Worm (Caenorhabditis elegans) whole organism, L1 larva: ENCODE data around the gene athp-1.

Source experiments
- F16B12.6 ChIP-seq: fragments of 150-350 bp; optimal IDR thresholded peaks from 2 replicates; lab custom pipeline; 2014; ENCODE audit warnings: missing biosample characterization, missing genetic modification characterization
- ama-1 ChIP-seq: fragments of 150-350 bp; optimal IDR thresholded peaks from 2 replicates; lab custom pipeline; 2014
- blmp-1 ChIP-seq: fragments of 150-350 bp; optimal IDR thresholded peaks from 2 replicates; lab custom pipeline; 2014; ENCODE audit warnings: missing biosample characterization, missing genetic modification characterization
- ceh-63 ChIP-seq: fragments of 200-800 bp; sonication (Bioruptor generic); optimal IDR thresholded peaks from 2 replicates; lab custom pipeline; 2018; ENCODE audit warnings: mild to moderate bottlenecking, missing genetic modification characterization, missing compliant biosample characterization
- ceh-82 ChIP-seq, 3 experiments: fragments of 150-350 bp in 1 of 3; sonication (generic microtip) in 2 of 3; optimal IDR thresholded peaks; 2 replicates each; lab custom pipeline; 2014 to 2017; ENCODE audit warnings: missing biosample characterization in 3 of 3, missing genetic modification characterization in 3 of 3
- ceh-90 ChIP-seq: sonication (generic microtip); optimal IDR thresholded peaks from 2 replicates; lab custom pipeline; 2016; ENCODE audit warnings: missing genetic modification characterization, missing compliant biosample characterization
- dsc-1 ChIP-seq: sonication (generic microtip); optimal IDR thresholded peaks from 2 replicates; lab custom pipeline; 2016; ENCODE audit warnings: mild to moderate bottlenecking, missing genetic modification characterization, missing compliant biosample characterization
- efl-1 ChIP-seq, 4 experiments: fragments of 150-350 bp; optimal IDR thresholded peaks in 3 of 4; peaks in 1 of 4; 1 replicate in 1 of 4; 2 replicates in 3 of 4; lab custom pipeline; 2014; ENCODE audit warnings: missing biosample characterization in 2 of 4, missing genetic modification characterization in 2 of 4, missing genetic modification reagents in 2 of 4
- ets-5 ChIP-seq: fragments of 200-800 bp; sonication (Bioruptor generic); IDR thresholded peaks from 2 replicates; pipeline ENCODE4 v1.3.6; 2022; ENCODE audit warnings: missing genetic modification characterization, missing compliant biosample characterization
- fkh-4 ChIP-seq: sonication (generic microtip); optimal IDR thresholded peaks from 2 replicates; lab custom pipeline; 2016; ENCODE audit warnings: missing compliant biosample characterization, missing genetic modification characterization, borderline replicate concordance
- fkh-8 ChIP-seq: sonication (generic microtip); optimal IDR thresholded peaks from 2 replicates; lab custom pipeline; 2016; ENCODE audit warnings: mild to moderate bottlenecking, missing genetic modification characterization, missing compliant biosample characterization
- fos-1 ChIP-seq: fragments of 150-350 bp; optimal IDR thresholded peaks from 2 replicates; lab custom pipeline; 2014; ENCODE audit warnings: missing biosample characterization, missing genetic modification characterization
- hlh-17 ChIP-seq: fragments of 200-800 bp; sonication (Bioruptor generic); optimal IDR thresholded peaks from 2 replicates; lab custom pipeline; 2018; ENCODE audit warnings: missing genetic modification characterization, mild to moderate bottlenecking, missing compliant biosample characterization, moderate library complexity, borderline replicate concordance
- hlh-4 ChIP-seq: sonication (generic microtip); optimal IDR thresholded peaks from 2 replicates; lab custom pipeline; 2016; ENCODE audit warnings: mild to moderate bottlenecking, missing genetic modification characterization, missing compliant biosample characterization
- hpl-2 ChIP-seq: fragments of 150-350 bp; optimal IDR thresholded peaks from 2 replicates; lab custom pipeline; 2014; ENCODE audit warnings: missing biosample characterization, missing genetic modification reagents, missing genetic modification characterization
- isw-1 ChIP-seq: fragments of 200-800 bp; sonication (Bioruptor generic); IDR thresholded peaks from 2 replicates; pipeline ENCODE4 v1.3.6; 2022; ENCODE audit warnings: missing genetic modification characterization, missing compliant biosample characterization
- lin-13 ChIP-seq: fragments of 150-350 bp; optimal IDR thresholded peaks from 2 replicates; lab custom pipeline; 2014; ENCODE audit warnings: missing biosample characterization, missing genetic modification reagents, missing genetic modification characterization
- lin-14 ChIP-seq: fragments of 200-800 bp; sonication (Bioruptor generic); optimal IDR thresholded peaks from 2 replicates; lab custom pipeline; 2018; ENCODE audit warnings: mild to moderate bottlenecking, missing genetic modification characterization, moderate library complexity, missing compliant biosample characterization
- lin-35 ChIP-seq, 2 experiments: fragments of 150-350 bp; optimal IDR thresholded peaks; 2 replicates each; lab custom pipeline; 2014; ENCODE audit warnings: missing biosample characterization in 2 of 2, missing genetic modification characterization in 2 of 2, missing genetic modification reagents in 2 of 2
- lin-39 ChIP-seq: fragments of 150-350 bp; optimal IDR thresholded peaks from 2 replicates; lab custom pipeline; 2014; ENCODE audit warnings: missing biosample characterization, missing genetic modification reagents, missing genetic modification characterization
- lir-3 ChIP-seq: sonication (generic microtip); optimal IDR thresholded peaks from 2 replicates; lab custom pipeline; 2016; ENCODE audit warnings: mild to moderate bottlenecking, missing genetic modification characterization, moderate library complexity, missing compliant biosample characterization; ENCODE audit not compliant: poor library complexity
- mdl-1 ChIP-seq, 2 experiments: fragments of 150-350 bp; optimal IDR thresholded peaks; 2 replicates each; lab custom pipeline; 2014 to 2017; ENCODE audit warnings: missing biosample characterization in 2 of 2, missing genetic modification characterization in 2 of 2, inconsistent platforms in 1 of 2
- nhr-12 ChIP-seq: sonication (generic microtip); optimal IDR thresholded peaks from 2 replicates; lab custom pipeline; 2017; ENCODE audit warnings: missing biosample characterization, missing genetic modification characterization
- nhr-237 ChIP-seq: fragments of 150-350 bp; optimal IDR thresholded peaks from 2 replicates; lab custom pipeline; 2014; ENCODE audit warnings: missing biosample characterization, missing genetic modification characterization
- nhr-47 ChIP-seq: sonication (generic microtip); optimal IDR thresholded peaks from 2 replicates; lab custom pipeline; 2016; ENCODE audit warnings: mild to moderate bottlenecking, missing genetic modification characterization, moderate library complexity, missing compliant biosample characterization
- nhr-71 ChIP-seq: sonication (generic microtip); optimal IDR thresholded peaks from 2 replicates; lab custom pipeline; 2016; ENCODE audit warnings: mild to moderate bottlenecking, missing genetic modification characterization, moderate library complexity, missing compliant biosample characterization
- nhr-76 ChIP-seq: sonication (generic microtip); optimal IDR thresholded peaks from 2 replicates; lab custom pipeline; 2017; ENCODE audit warnings: missing biosample characterization, missing genetic modification characterization
- nhr-77 ChIP-seq: fragments of 150-350 bp; optimal IDR thresholded peaks from 2 replicates; lab custom pipeline; 2014; ENCODE audit warnings: missing biosample characterization, missing genetic modification characterization
- nhr-85 ChIP-seq: sonication (generic microtip); peaks from one replicate; lab custom pipeline; 2016; ENCODE audit warnings: missing genetic modification characterization, inconsistent platforms, missing compliant biosample characterization
- nhr-90 ChIP-seq: sonication (generic microtip); optimal IDR thresholded peaks from 2 replicates; lab custom pipeline; 2016; ENCODE audit warnings: mild to moderate bottlenecking, missing genetic modification characterization, missing compliant biosample characterization; ENCODE audit not compliant: poor library complexity
- pag-3 ChIP-seq: sonication (generic microtip); optimal IDR thresholded peaks from 2 replicates; lab custom pipeline; 2017; ENCODE audit warnings: missing genetic modification characterization, mild to moderate bottlenecking, missing compliant biosample characterization, antibody characterized with exemption, borderline replicate concordance; ENCODE audit not compliant: insufficient read depth
- pax-3 ChIP-seq: fragments of 200-800 bp; sonication (Bioruptor generic); optimal IDR thresholded peaks from 2 replicates; lab custom pipeline; 2018; ENCODE audit warnings: mild to moderate bottlenecking, missing genetic modification characterization, moderate library complexity, missing compliant biosample characterization
- pqm-1 ChIP-seq: sonication (generic microtip); optimal IDR thresholded peaks from 3 replicates; lab custom pipeline; 2017; ENCODE audit warnings: missing biosample characterization, missing genetic modification characterization
- rnt-1 ChIP-seq: sonication (generic microtip); optimal IDR thresholded peaks from 2 replicates; lab custom pipeline; 2016; ENCODE audit warnings: mild to moderate bottlenecking, missing genetic modification characterization, moderate library complexity, missing compliant biosample characterization
- snpc-4 ChIP-seq: fragments of 150-350 bp; optimal IDR thresholded peaks from 2 replicates; lab custom pipeline; 2014; ENCODE audit warnings: missing biosample characterization, missing genetic modification characterization
- snu-23 ChIP-seq: sonication (generic microtip); optimal IDR thresholded peaks from 2 replicates; lab custom pipeline; 2016; ENCODE audit warnings: missing genetic modification characterization, missing compliant biosample characterization
- swsn-7 ChIP-seq: sonication (generic microtip); optimal IDR thresholded peaks from 2 replicates; lab custom pipeline; 2016; ENCODE audit warnings: missing genetic modification characterization, missing compliant biosample characterization
- tbx-2 ChIP-seq: sonication (generic microtip); optimal IDR thresholded peaks from 2 replicates; lab custom pipeline; 2016; ENCODE audit warnings: missing genetic modification characterization, missing compliant biosample characterization
- tlp-1 ChIP-seq: fragments of 150-350 bp; optimal IDR thresholded peaks from 2 replicates; lab custom pipeline; 2014; ENCODE audit warnings: missing biosample characterization, missing genetic modification characterization
- unc-130 ChIP-seq: fragments of 150-350 bp; optimal IDR thresholded peaks from 2 replicates; lab custom pipeline; 2017; ENCODE audit warnings: missing biosample characterization, missing genetic modification characterization, inconsistent platforms
- unc-30 ChIP-seq: sonication (generic microtip); optimal IDR thresholded peaks from 2 replicates; lab custom pipeline; 2017; ENCODE audit warnings: missing biosample characterization, missing genetic modification characterization
- unc-62 ChIP-seq: fragments of 150-350 bp; optimal IDR thresholded peaks from 2 replicates; lab custom pipeline; 2014; ENCODE audit warnings: missing biosample characterization, missing genetic modification reagents, missing genetic modification characterization
- unc-98 ChIP-seq: fragments of 200-800 bp; sonication (Bioruptor generic); IDR thresholded peaks from 2 replicates; pipeline ENCODE4 v1.3.6; 2022; ENCODE audit warnings: missing genetic modification characterization, missing compliant biosample characterization
- xbp-1 ChIP-seq: sonication (generic microtip); optimal IDR thresholded peaks from 2 replicates; lab custom pipeline; 2016; ENCODE audit warnings: missing genetic modification characterization, missing compliant biosample characterization
- zag-1 ChIP-seq: fragments of 150-350 bp; optimal IDR thresholded peaks from 2 replicates; lab custom pipeline; 2014; ENCODE audit warnings: missing biosample characterization, missing genetic modification characterization
- zip-4 ChIP-seq: fragments of 200-800 bp; sonication (Bioruptor generic); optimal IDR thresholded peaks from 2 replicates; lab custom pipeline; 2018; ENCODE audit warnings: mild to moderate bottlenecking, missing genetic modification characterization, moderate library complexity, missing compliant biosample characterization
- ztf-4 ChIP-seq: fragments of 150-350 bp; optimal IDR thresholded peaks from 2 replicates; lab custom pipeline; 2014; ENCODE audit warnings: missing biosample characterization, missing genetic modification characterization

The athp-1 gene

ce11 chrIII:10881462-10881861 lies at the start of gene athp-1:
TSS of gene athp-1 (plus strand) at chrIII:10881766.
- TF ChIP-seq efl-1 (optimal IDR thresholded peaks at IDR 0.05; lab: Kevin White, UChicago) (no peak), efl-1 (GFP tag; optimal IDR thresholded peaks at IDR 0.05 in 1 of 2; lab: Kevin White, UChicago) (no peak), nhr-237 (tag; lab: Kevin White, UChicago) (no peak), ama-1 (no peak), snpc-4 (tag; lab: Kevin White, UChicago) (no peak), nhr-47 (tag; lab: Kevin White, UChicago) (no peak), nhr-76 (tag; lab: Kevin White, UChicago) (no peak), ztf-4 (tag; lab: Kevin White, UChicago) (no peak), pqm-1 (tag; lab: Kevin White, UChicago) (no peak)

- no peak for TF ChIP-seq nhr-85 (tag; lab: Kevin White, UChicago)
- no peak for TF ChIP-seq hlh-4 (tag; lab: Kevin White, UChicago)
- no peak for TF ChIP-seq zag-1
- no peak for TF ChIP-seq hlh-17 (GFP tag; lab: Kevin White, UChicago)
- TF ChIP-seq lin-13 (GFP tag; lab: Kevin White, UChicago): no peak
- no peak for TF ChIP-seq tlp-1 (tag; lab: Kevin White, UChicago)
- TF ChIP-seq F16B12.6 (tag; lab: Kevin White, UChicago): no peak
- no peak for TF ChIP-seq snpc-4 (tag; lab: Kevin White, UChicago)
- TF ChIP-seq dsc-1 (tag; lab: Kevin White, UChicago): no peak
- no peak for TF ChIP-seq ama-1
- no peak for TF ChIP-seq fkh-8 (tag; lab: Kevin White, UChicago)
- TF ChIP-seq unc-98 (GFP tag; lab: Robert Waterston, UW): no peak
- TF ChIP-seq nhr-12: no peak
Observed at ce11 chrIII:10832636-10833035, 48.9 kb upstream of the athp-1 start, which contains the start of gene sbsp-1. TSS of gene sbsp-1 (plus strand) at chrIII:10832936.

DNA sequence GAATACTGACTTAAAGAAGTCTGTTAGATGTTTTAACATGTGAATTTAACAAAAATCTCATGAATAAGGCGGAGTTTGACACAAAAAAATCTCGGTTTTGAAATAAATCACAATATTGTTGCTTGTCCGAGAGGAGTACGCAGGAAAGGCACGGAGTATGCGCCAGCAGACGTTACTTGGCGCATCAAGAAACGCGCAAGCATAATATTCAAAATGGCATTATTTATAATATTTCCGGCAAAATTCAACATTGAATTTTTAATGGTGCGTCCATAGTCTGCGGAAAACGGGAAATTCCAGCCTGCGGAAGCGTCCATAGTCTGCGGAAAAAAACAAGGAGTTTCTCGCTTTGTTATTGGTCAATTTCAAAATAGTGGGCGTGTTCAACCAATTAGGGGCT lies 36.7 kb upstream of the athp-1 start, which contains the start of gene pde-12:
TSS of gene pde-12 (minus strand) at position 148 of the 400 bp plus-strand sequence.
- TF ChIP-seq nhr-12 (no peak), snu-23 (peak; percentile 95), swsn-7 (tag; lab: Kevin White, UChicago) (peak; percentile 93), unc-130 (peak; percentile 92), pqm-1 (tag; lab: Kevin White, UChicago) (no peak), lin-39 (tag; lab: Kevin White, UChicago) (peak; percentile 87), nhr-237 (tag; lab: Kevin White, UChicago) (peak; percentile 13), lin-35 (GFP tag; optimal IDR thresholded peaks at IDR 0.05; lab: Kevin White, UChicago) (peak; percentile 87 to 92), fkh-8 (tag; lab: Kevin White, UChicago) (peak; percentile 84), unc-98 (GFP tag; lab: Robert Waterston, UW) (no peak), pag-3 (no peak), xbp-1 (tag; lab: Kevin White, UChicago) (peak; percentile 93), snpc-4 (tag; lab: Kevin White, UChicago) (peak; percentile 82), ets-5 (GFP tag; lab: Robert Waterston, UW) (no peak), tbx-2 (peak; percentile 93), zip-4 (GFP tag; lab: Kevin White, UChicago) (no peak), fkh-4 (tag; lab: Kevin White, UChicago) (peak; percentile 43), fos-1 (tag; lab: Kevin White, UChicago) (peak; percentile 74), pax-3 (tag; lab: Kevin White, UChicago) (peak; percentile 79), ceh-63 (GFP tag; lab: Kevin White, UChicago) (no peak), ceh-90 (no peak), nhr-71 (peak; percentile 95), hpl-2 (no peak), blmp-1 (tag; lab: Kevin White, UChicago) (peak; percentile 71), rnt-1 (tag; lab: Kevin White, UChicago) (peak; percentile 95), nhr-90 (tag; lab: Kevin White, UChicago) (peak; percentile 95), unc-62 (GFP tag; lab: Kevin White, UChicago) (no peak), lir-3 (no peak), nhr-77 (tag; lab: Kevin White, UChicago) (peak; percentile 83), lin-14 (GFP tag; lab: Kevin White, UChicago) (no peak), unc-30 (tag; lab: Kevin White, UChicago) (no peak), isw-1 (GFP tag; lab: Robert Waterston, UW) (peak; percentile 86), mdl-1 (tag; optimal IDR thresholded peaks at IDR 0.05; lab: Kevin White, UChicago) (peak in 1 of 2 experiments; percentile 69), nhr-47 (tag; lab: Kevin White, UChicago) (peak; percentile 96), nhr-76 (tag; lab: Kevin White, UChicago) (peak; percentile 27), hlh-4 (tag; lab: Kevin White, UChicago) (no peak), ceh-82 (tag; optimal IDR thresholded peaks at IDR 0.05; lab: Kevin White, UChicago) (peak; percentile 83 to 84 (median 83))
